Fruit fly (Drosophila melanogaster): ENCODE measurements around the gene CG14257.

DNA sequence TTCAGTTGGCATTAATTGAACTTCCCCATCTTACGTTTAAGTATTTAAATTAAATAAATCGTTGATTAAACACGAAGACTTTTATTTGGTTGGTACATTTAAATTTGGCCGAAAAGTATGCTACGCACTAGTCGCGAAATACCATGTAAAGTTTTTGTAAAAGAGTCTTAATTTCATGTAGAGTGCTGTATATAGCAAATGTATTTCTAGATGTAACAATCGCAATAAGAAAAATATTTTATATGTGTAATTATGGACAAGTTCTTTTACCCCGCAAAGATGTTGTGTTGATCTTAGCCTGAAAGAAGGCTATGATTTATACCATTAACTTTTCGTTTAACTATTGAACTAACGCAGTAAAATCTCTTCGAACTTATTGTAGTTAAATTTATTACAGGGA is 7.1 kb downstream of the CG14257 start:
- TF ChIP-seq CG11617 (GFP tag; optimal IDR thresholded peaks at IDR 0.05) (no peak), cic (GFP tag; optimal IDR thresholded peaks at IDR 0.05) (no peak), kay (GFP tag; ENCODE audit: borderline replicate concordance) (no peak), toe (GFP tag; optimal IDR thresholded peaks at IDR 0.05) (no peak), ovo (GFP tag; optimal IDR thresholded peaks at IDR 0.05) (no peak)
